Worm (Caenorhabditis elegans) whole organism, L2 larva: ENCODE results near the gene nhr-122.
"Not testable (repeated sequence)": the region's sequence is repeated elsewhere in the genome, so short reads cannot be mapped to it uniquely, and the experiment has no call there.

Experiments used
- C34F6.9 ChIP-seq: fragments of 150-350 bp; optimal IDR thresholded peaks from 2 replicates; lab custom pipeline; 2014; ENCODE audit warnings: missing biosample characterization, missing genetic modification characterization
- F13H6.1 ChIP-seq: sonication (generic microtip); optimal IDR thresholded peaks from 2 replicates; lab custom pipeline; 2016; ENCODE audit warnings: missing genetic modification characterization, missing compliant biosample characterization
- R02D3.7 ChIP-seq: fragments of 150-350 bp; optimal IDR thresholded peaks from 2 replicates; lab custom pipeline; 2014; ENCODE audit warnings: missing biosample characterization, missing genetic modification characterization
- Y55F3AM.14 ChIP-seq: fragments of 200-800 bp; sonication (Bioruptor generic); optimal IDR thresholded peaks from 2 replicates; lab custom pipeline; 2018; ENCODE audit warnings: mild to moderate bottlenecking, missing genetic modification characterization, missing compliant biosample characterization
- ZK546.5 ChIP-seq: sonication (generic microtip); optimal IDR thresholded peaks from 2 replicates; lab custom pipeline; 2017; ENCODE audit warnings: missing biosample characterization, missing genetic modification characterization
- alr-1 ChIP-seq: fragments of 150-350 bp; optimal IDR thresholded peaks from 2 replicates; lab custom pipeline; 2014; ENCODE audit warnings: missing biosample characterization, missing genetic modification characterization
- aly-2 ChIP-seq: fragments of 150-350 bp; optimal IDR thresholded peaks from 2 replicates; lab custom pipeline; 2014; ENCODE audit warnings: missing biosample characterization, missing genetic modification characterization
- blmp-1 ChIP-seq: sonication (generic microtip); optimal IDR thresholded peaks from 2 replicates; lab custom pipeline; 2017; ENCODE audit warnings: missing genetic modification characterization, mild to moderate bottlenecking, missing compliant biosample characterization, antibody characterized with exemption, moderate library complexity; ENCODE audit not compliant: insufficient read depth
- ceh-16 ChIP-seq: fragments of 150-350 bp; optimal IDR thresholded peaks from 2 replicates; lab custom pipeline; 2014; ENCODE audit warnings: missing biosample characterization, missing genetic modification characterization
- ceh-82 ChIP-seq: fragments of 150-350 bp; optimal IDR thresholded peaks from 2 replicates; lab custom pipeline; 2014; ENCODE audit warnings: missing biosample characterization, missing genetic modification characterization
- crh-2 ChIP-seq: sonication (generic microtip); optimal IDR thresholded peaks from 2 replicates; lab custom pipeline; 2017; ENCODE audit warnings: missing biosample characterization, missing genetic modification characterization
- dmd-4 ChIP-seq: sonication (generic microtip); optimal IDR thresholded peaks from 2 replicates; lab custom pipeline; 2017; ENCODE audit warnings: missing biosample characterization, missing genetic modification characterization
- elt-1 ChIP-seq: fragments of 150-350 bp; optimal IDR thresholded peaks from 2 replicates; lab custom pipeline; 2014; ENCODE audit warnings: missing biosample characterization, missing genetic modification characterization
- elt-3 ChIP-seq: sonication (generic microtip); optimal IDR thresholded peaks from 2 replicates; lab custom pipeline; 2017; ENCODE audit warnings: missing biosample characterization, missing genetic modification characterization
- fos-1 ChIP-seq: fragments of 150-350 bp; optimal IDR thresholded peaks from 2 replicates; lab custom pipeline; 2014; ENCODE audit warnings: missing biosample characterization, missing genetic modification characterization
- gmeb-1 ChIP-seq: fragments of 150-350 bp; optimal IDR thresholded peaks from 2 replicates; lab custom pipeline; 2014; ENCODE audit warnings: missing biosample characterization, missing genetic modification characterization
- lin-11 ChIP-seq: fragments of 150-350 bp; sonication (generic microtip); optimal IDR thresholded peaks from 2 replicates; lab custom pipeline; 2014; ENCODE audit warnings: missing biosample characterization, missing genetic modification characterization, inconsistent platforms, mixed read lengths
- lin-39 ChIP-seq: fragments of 150-350 bp; optimal IDR thresholded peaks from 2 replicates; lab custom pipeline; 2014; ENCODE audit warnings: missing biosample characterization, missing genetic modification reagents, missing genetic modification characterization
- lsy-2 ChIP-seq, 2 experiments: fragments of 150-350 bp in 1 of 2; sonication (generic microtip) in 1 of 2; optimal IDR thresholded peaks; 2 replicates each; lab custom pipeline; 2014 to 2017; ENCODE audit warnings: missing biosample characterization in 2 of 2, missing genetic modification characterization in 2 of 2
- mab-5 ChIP-seq: fragments of 150-350 bp; optimal IDR thresholded peaks from 2 replicates; lab custom pipeline; 2014; ENCODE audit warnings: missing biosample characterization, missing genetic modification characterization
- mbf-1 ChIP-seq: sonication (generic microtip); optimal IDR thresholded peaks from 2 replicates; lab custom pipeline; 2017; ENCODE audit warnings: missing biosample characterization, missing genetic modification characterization
- nhr-12 ChIP-seq: fragments of 150-350 bp; optimal IDR thresholded peaks from 2 replicates; lab custom pipeline; 2014; ENCODE audit warnings: missing biosample characterization, missing genetic modification characterization
- nhr-129 ChIP-seq: fragments of 150-350 bp; optimal IDR thresholded peaks from 2 replicates; lab custom pipeline; 2014; ENCODE audit warnings: missing biosample characterization, missing genetic modification characterization
- nhr-25 ChIP-seq: fragments of 150-350 bp; sonication (generic microtip); optimal IDR thresholded peaks from 3 replicates; lab custom pipeline; 2014; ENCODE audit warnings: missing biosample characterization, missing genetic modification characterization
- nhr-6 ChIP-seq: fragments of 150-350 bp; optimal IDR thresholded peaks from 2 replicates; lab custom pipeline; 2014; ENCODE audit warnings: missing biosample characterization, missing genetic modification characterization
- sem-4 ChIP-seq: fragments of 150-350 bp; optimal IDR thresholded peaks from 2 replicates; lab custom pipeline; 2014; ENCODE audit warnings: missing biosample characterization, missing genetic modification reagents, missing genetic modification characterization
- skn-1 ChIP-seq: sonication (generic microtip); optimal IDR thresholded peaks from 2 replicates; lab custom pipeline; 2017; ENCODE audit warnings: missing biosample characterization, missing genetic modification characterization
- sma-3 ChIP-seq: sonication (generic microtip); optimal IDR thresholded peaks from 2 replicates; lab custom pipeline; 2016; ENCODE audit warnings: missing genetic modification reagents, missing genetic modification characterization, missing compliant biosample characterization
- sma-9 ChIP-seq, 2 experiments: fragments of 150-350 bp in 1 of 2; sonication (generic microtip) in 1 of 2; optimal IDR thresholded peaks; 2 replicates each; lab custom pipeline; 2014 to 2016; ENCODE audit warnings: missing genetic modification characterization in 2 of 2, mild to moderate bottlenecking in 1 of 2, missing biosample characterization in 1 of 2, missing compliant biosample characterization in 1 of 2, missing genetic modification reagents in 1 of 2, moderate library complexity in 1 of 2
- snpc-4 ChIP-seq: fragments of 150-350 bp; optimal IDR thresholded peaks from 2 replicates; lab custom pipeline; 2014; ENCODE audit warnings: missing biosample characterization, missing genetic modification characterization
- unc-55 ChIP-seq: fragments of 150-350 bp; sonication (generic microtip); optimal IDR thresholded peaks from 3 replicates; lab custom pipeline; 2014; ENCODE audit warnings: missing biosample characterization, missing genetic modification reagents, missing genetic modification characterization
- zag-1 ChIP-seq: fragments of 150-350 bp; optimal IDR thresholded peaks from 2 replicates; lab custom pipeline; 2014; ENCODE audit warnings: missing biosample characterization, missing genetic modification characterization
- ztf-1 ChIP-seq: fragments of 200-800 bp; sonication (Bioruptor generic); conservative IDR thresholded peaks from 2 replicates; pipeline ENCODE4 v1.3.6; 2022; ENCODE audit warnings: missing genetic modification characterization, missing compliant biosample characterization
- ztf-11 ChIP-seq: sonication (generic microtip); optimal IDR thresholded peaks from 2 replicates; lab custom pipeline; 2017; ENCODE audit warnings: missing biosample characterization, missing genetic modification characterization

Gene nhr-122

ce11 chrIV:1609973-1610372, 3.7 kb upstream of the nhr-122 start, which contains the start of gene dsl-3:
dsl-3 (plus strand) TSS chrIV:1610273.
- not testable (repeated sequence) for TF ChIP-seq mbf-1 (tag; lab: Kevin White, UChicago); aly-2; unc-55 (GFP tag; lab: Kevin White, UChicago)

- TF ChIP-seq Y55F3AM.14 (GFP tag; lab: Kevin White, UChicago) = no peak
- TF ChIP-seq dmd-4 (tag; lab: Kevin White, UChicago) = no peak
- TF ChIP-seq ceh-82 (tag; lab: Kevin White, UChicago) = no peak
- TF ChIP-seq gmeb-1 = no peak
- no peak for TF ChIP-seq ZK546.5 (tag; lab: Kevin White, UChicago)
- TF ChIP-seq elt-3 (tag; lab: Kevin White, UChicago) = no peak
- no peak for TF ChIP-seq sem-4
- no peak for TF ChIP-seq sma-3 (GFP tag; lab: Kevin White, UChicago)
- no peak for TF ChIP-seq blmp-1 (tag; lab: Kevin White, UChicago)
- no peak for TF ChIP-seq fos-1 (tag; lab: Kevin White, UChicago)
- TF ChIP-seq ztf-11 (tag; lab: Kevin White, UChicago) = no peak
- no peak for TF ChIP-seq F13H6.1 (tag; lab: Kevin White, UChicago)
- no peak for TF ChIP-seq lin-39 (tag; lab: Kevin White, UChicago)
- no peak for TF ChIP-seq ceh-16
- no peak for TF ChIP-seq nhr-12
- no peak for TF ChIP-seq alr-1
- TF ChIP-seq nhr-25 (tag; lab: Kevin White, UChicago) = no peak
- no peak for TF ChIP-seq nhr-6 (tag; lab: Kevin White, UChicago)
- no peak for TF ChIP-seq C34F6.9
- TF ChIP-seq zag-1 (tag; lab: Kevin White, UChicago) = no peak
Observed at ce11 chrIV:1619519-1620311, 6.0 kb downstream of the nhr-122 start, which contains the start of gene nhr-92. nhr-92 (plus strand) TSS chrIV:1620094.

- TF ChIP-seq elt-3 (tag; lab: Kevin White, UChicago) (no peak), C34F6.9 (peak; percentile 69), sem-4 (peak; percentile 51), F13H6.1 (tag; lab: Kevin White, UChicago) (peak; percentile 31), nhr-6 (tag; lab: Kevin White, UChicago) (peak; percentile 22), nhr-129 (peak; percentile 18), mab-5 (tag; lab: Kevin White, UChicago) (peak; percentile 29), lsy-2 (tag; optimal IDR thresholded peaks at IDR 0.05; lab: Kevin White, UChicago) (peak in 1 of 2 experiments; percentile 50), sma-9 (GFP tag; optimal IDR thresholded peaks at IDR 0.05; lab: Kevin White, UChicago) (peak; percentile 86), sma-9 (tag; optimal IDR thresholded peaks at IDR 0.05; lab: Kevin White, UChicago) (no peak), skn-1 (tag; lab: Kevin White, UChicago) (no peak), nhr-25 (tag; lab: Kevin White, UChicago) (peak; percentile 78), lin-11 (tag; lab: Kevin White, UChicago) (no peak), fos-1 (tag; lab: Kevin White, UChicago) (no peak), crh-2 (tag; lab: Kevin White, UChicago) (peak; percentile 47), gmeb-1 (peak; percentile 29)
Observed at ce11 chrIV:1623712-1624111, 10.0 kb downstream of the nhr-122 start, which contains the start of gene nhr-87. nhr-87 (plus strand) TSS chrIV:1624029.

DNA sequence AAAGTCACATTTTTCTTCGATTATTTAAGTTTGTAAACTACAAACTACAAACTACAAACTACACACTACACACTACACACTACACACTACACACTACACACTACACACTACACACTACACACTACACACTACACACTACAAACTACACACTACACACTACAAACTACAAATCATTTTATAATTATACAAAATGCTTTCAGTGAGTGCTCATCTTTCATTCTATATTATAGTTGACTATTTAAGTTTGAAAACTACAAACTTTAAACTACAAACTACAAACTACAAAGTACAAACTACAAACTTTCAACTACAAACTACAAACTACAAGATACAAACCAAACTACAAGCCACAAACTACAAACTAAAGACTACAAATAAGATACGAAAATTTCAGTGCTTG, 10.8 kb downstream of the nhr-122 start:
- TF ChIP-seq mbf-1 (tag; lab: Kevin White, UChicago) (no peak), R02D3.7 (no peak), ztf-1 (GFP tag; lab: Robert Waterston, UW) (no peak), lsy-2 (tag; optimal IDR thresholded peaks at IDR 0.05; lab: Kevin White, UChicago) (no peak), lin-39 (tag; lab: Kevin White, UChicago) (no peak), blmp-1 (tag; lab: Kevin White, UChicago) (no peak), elt-1 (tag; lab: Kevin White, UChicago) (no peak), snpc-4 (tag; lab: Kevin White, UChicago) (no peak), ZK546.5 (tag; lab: Kevin White, UChicago) (no peak)
